Worm (Caenorhabditis elegans) whole organism, L3 larva: ENCODE measurements around the gene F49F1.9.

Experiments
- egl-5 ChIP-seq: fragments of 150-350 bp; optimal IDR thresholded peaks from 2 replicates; lab custom pipeline; 2017; ENCODE audit warnings: missing biosample characterization, missing genetic modification reagents, missing genetic modification characterization, inconsistent platforms
- lin-39 ChIP-seq: fragments of 150-350 bp; optimal IDR thresholded peaks from 2 replicates; lab custom pipeline; 2018; ENCODE audit warnings: missing biosample characterization, missing genetic modification reagents, missing genetic modification characterization
- mml-1 ChIP-seq: fragments of 150-350 bp; sonication (generic microtip); optimal IDR thresholded peaks from 3 replicates; lab custom pipeline; 2014; ENCODE audit warnings: missing biosample characterization, missing genetic modification characterization
- nhr-23 ChIP-seq: fragments of 150-350 bp; optimal IDR thresholded peaks from 2 replicates; lab custom pipeline; 2014; ENCODE audit warnings: missing biosample characterization, missing genetic modification reagents, missing genetic modification characterization
- nhr-76 ChIP-seq: fragments of 150-350 bp; sonication (generic microtip); optimal IDR thresholded peaks from 5 replicates; lab custom pipeline; 2014; ENCODE audit warnings: missing biosample characterization, missing genetic modification characterization
- unc-62 ChIP-seq: fragments of 150-350 bp; sonication (generic microtip); optimal IDR thresholded peaks from 4 replicates; lab custom pipeline; 2014; ENCODE audit warnings: missing biosample characterization, missing genetic modification reagents, missing genetic modification characterization
- zag-1 ChIP-seq: fragments of 150-350 bp; optimal IDR thresholded peaks from 2 replicates; lab custom pipeline; 2014; ENCODE audit warnings: missing biosample characterization, missing genetic modification characterization

- TF ChIP-seq nhr-23 (tag; lab: Kevin White, UChicago) (no peak), unc-62 (no peak), nhr-76 (tag; lab: Kevin White, UChicago) (no peak), egl-5 (no peak), zag-1 (tag; lab: Kevin White, UChicago) (no peak), mml-1 (tag; lab: Kevin White, UChicago) (no peak), lin-39 (tag; lab: Kevin White, UChicago) (no peak)
Measured at ce11 chrIV:4150138-4150537, 12.8 kb upstream of the F49F1.9 start.
